Fruit fly (Drosophila melanogaster) whole organism, prepupa: ENCODE measurements around the gene sofe.

Source experiments
- CG10631 ChIP-seq: fragments of 200-800 bp; sonication (Bioruptor generic); optimal IDR thresholded peaks from 2 replicates; lab custom pipeline; 2016; ENCODE audit warnings: missing biosample characterization, missing genetic modification characterization
- CG10669 ChIP-seq: fragments of 200-800 bp; sonication (Bioruptor generic); optimal IDR thresholded peaks from 3 replicates; lab custom pipeline; 2018; ENCODE audit warnings: missing biosample characterization, mild to moderate bottlenecking, missing genetic modification characterization, moderate library complexity
- CG1621 ChIP-seq: fragments of 200-800 bp; sonication (Bioruptor generic); optimal IDR thresholded peaks from 3 replicates; lab custom pipeline; 2018; ENCODE audit warnings: missing biosample characterization, mild to moderate bottlenecking, missing genetic modification characterization
- CG16779 ChIP-seq: fragments of 200-800 bp; sonication (Bioruptor generic); optimal IDR thresholded peaks from 3 replicates; lab custom pipeline; 2017; ENCODE audit warnings: missing biosample characterization, mild to moderate bottlenecking, missing genetic modification characterization
- CG3032 ChIP-seq: fragments of 200-800 bp; optimal IDR thresholded peaks from 2 replicates; lab custom pipeline; 2019; ENCODE audit warnings: missing biosample characterization, mild to moderate bottlenecking, missing genetic modification characterization, moderate library complexity
- CG31627 ChIP-seq: fragments of 200-800 bp; sonication (Bioruptor generic); optimal IDR thresholded peaks from 3 replicates; lab custom pipeline; 2016; ENCODE audit warnings: missing biosample characterization, missing genetic modification characterization
- CG32006 ChIP-seq: fragments of 200-800 bp; sonication (Bioruptor generic); optimal IDR thresholded peaks from 3 replicates; lab custom pipeline; 2017; ENCODE audit warnings: missing biosample characterization, mild to moderate bottlenecking, missing genetic modification characterization
- CG34406 ChIP-seq: fragments of 200-800 bp; sonication (Bioruptor generic); optimal IDR thresholded peaks from 3 replicates; lab custom pipeline; 2016; ENCODE audit warnings: missing biosample characterization, missing genetic modification characterization
- CG3919 ChIP-seq: fragments of 200-800 bp; sonication (Bioruptor generic); optimal IDR thresholded peaks from 3 replicates; lab custom pipeline; 2016; ENCODE audit warnings: missing biosample characterization, missing genetic modification characterization
- CG4318 ChIP-seq: fragments of 200-800 bp; sonication (Bioruptor generic); optimal IDR thresholded peaks from 3 replicates; lab custom pipeline; 2017; ENCODE audit warnings: missing biosample characterization, mild to moderate bottlenecking, missing genetic modification characterization
- CG6163 ChIP-seq: fragments of 200-800 bp; sonication (Bioruptor generic); IDR thresholded peaks from 3 replicates; pipeline ENCODE4 v1.3.6; 2022; ENCODE audit warnings: missing biosample characterization, missing genetic modification characterization
- CG6276 ChIP-seq: fragments of 200-800 bp; sonication (Bioruptor generic); optimal IDR thresholded peaks from 2 replicates; lab custom pipeline; 2017; ENCODE audit warnings: missing biosample characterization, mild to moderate bottlenecking, missing genetic modification characterization
- CG6792 ChIP-seq: fragments of 200-800 bp; sonication (Bioruptor generic); optimal IDR thresholded peaks from 3 replicates; lab custom pipeline; 2016; ENCODE audit warnings: missing biosample characterization, missing genetic modification characterization
- CG6854 ChIP-seq: fragments of 200-800 bp; sonication (Bioruptor generic); optimal IDR thresholded peaks from 2 replicates; lab custom pipeline; 2017; ENCODE audit warnings: missing biosample characterization, mild to moderate bottlenecking, missing genetic modification characterization
- CG8632 ChIP-seq: fragments of 200-800 bp; sonication (Bioruptor generic); optimal IDR thresholded peaks from 3 replicates; lab custom pipeline; 2016; ENCODE audit warnings: missing biosample characterization, missing genetic modification characterization
- Eip75B ChIP-seq: fragments of 200-800 bp; sonication (Bioruptor generic); optimal IDR thresholded peaks from 3 replicates; lab custom pipeline; 2016; ENCODE audit warnings: missing biosample characterization, missing genetic modification characterization
- Eip78C ChIP-seq: fragments of 200-800 bp; sonication (Bioruptor generic); peaks from one replicate; lab custom pipeline; 2016; ENCODE audit warnings: missing biosample characterization, missing genetic modification characterization
- Ets21C ChIP-seq: fragments of 200-800 bp; sonication (Bioruptor generic); optimal IDR thresholded peaks from 3 replicates; lab custom pipeline; 2016; ENCODE audit warnings: missing biosample characterization, missing genetic modification characterization
- Ets96B ChIP-seq: fragments of 200-800 bp; optimal IDR thresholded peaks from 2 replicates; lab custom pipeline; 2019; ENCODE audit warnings: missing biosample characterization, mild to moderate bottlenecking, missing genetic modification characterization, moderate library complexity
- Gug ChIP-seq: fragments of 200-800 bp; sonication (Bioruptor generic); IDR thresholded peaks from 2 replicates; pipeline ENCODE4 v1.3.6; 2022; ENCODE audit warnings: missing biosample characterization, missing genetic modification characterization
- Hr39 ChIP-seq: fragments of 200-800 bp; sonication (Bioruptor generic); optimal IDR thresholded peaks from 2 replicates; lab custom pipeline; 2016; ENCODE audit warnings: missing biosample characterization, missing genetic modification characterization
- Lpt ChIP-seq: fragments of 200-800 bp; sonication (Bioruptor generic); optimal IDR thresholded peaks from 3 replicates; lab custom pipeline; 2016; ENCODE audit warnings: missing biosample characterization, missing genetic modification characterization
- Met ChIP-seq: fragments of 200-800 bp; sonication (Bioruptor generic); optimal IDR thresholded peaks from 3 replicates; lab custom pipeline; 2016; ENCODE audit warnings: missing biosample characterization, missing genetic modification characterization
- OdsH ChIP-seq: fragments of 200-800 bp; sonication (Bioruptor generic); optimal IDR thresholded peaks from 3 replicates; lab custom pipeline; 2016; ENCODE audit warnings: missing biosample characterization, missing genetic modification characterization
- Smox ChIP-seq: fragments of 200-800 bp; sonication (Bioruptor generic); optimal IDR thresholded peaks from 3 replicates; lab custom pipeline; 2016; ENCODE audit warnings: missing biosample characterization, missing genetic modification characterization
- Sox102F ChIP-seq: fragments of 200-800 bp; sonication (Bioruptor generic); optimal IDR thresholded peaks from 2 replicates; lab custom pipeline; 2016; ENCODE audit warnings: missing biosample characterization, mild to moderate bottlenecking, missing genetic modification characterization
- Sox14 ChIP-seq: fragments of 200-800 bp; sonication (Bioruptor generic); optimal IDR thresholded peaks from 3 replicates; lab custom pipeline; 2016; ENCODE audit warnings: missing biosample characterization, missing genetic modification characterization
- achi ChIP-seq: fragments of 200-800 bp; sonication (Bioruptor generic); optimal IDR thresholded peaks from 3 replicates; lab custom pipeline; 2016; ENCODE audit warnings: missing biosample characterization, missing genetic modification characterization
- acj6 ChIP-seq: fragments of 200-800 bp; sonication (Bioruptor generic); optimal IDR thresholded peaks from 3 replicates; lab custom pipeline; 2016; ENCODE audit warnings: missing biosample characterization, missing genetic modification characterization
- cyc ChIP-seq: fragments of 200-800 bp; sonication (Bioruptor generic); optimal IDR thresholded peaks from 3 replicates; lab custom pipeline; 2016; ENCODE audit warnings: missing biosample characterization, missing genetic modification characterization
- dsx ChIP-seq: fragments of 200-800 bp; optimal IDR thresholded peaks from 3 replicates; lab custom pipeline; 2019; ENCODE audit warnings: missing biosample characterization, mild to moderate bottlenecking, missing genetic modification characterization, moderate library complexity; ENCODE audit not compliant: poor library complexity, severe bottlenecking
- eg ChIP-seq: fragments of 200-800 bp; sonication (Bioruptor generic); IDR thresholded peaks from 3 replicates; pipeline ENCODE4 v1.3.6; 2022; ENCODE audit warnings: missing biosample characterization, missing genetic modification characterization
- esn ChIP-seq: fragments of 200-800 bp; sonication (Bioruptor generic); optimal IDR thresholded peaks from 2 replicates; lab custom pipeline; 2016; ENCODE audit warnings: missing biosample characterization, mild to moderate bottlenecking, missing genetic modification characterization, moderate library complexity
- fd85E ChIP-seq: fragments of 200-800 bp; sonication (Bioruptor generic); optimal IDR thresholded peaks from 3 replicates; lab custom pipeline; 2016; ENCODE audit warnings: missing biosample characterization, missing genetic modification characterization
- fkh ChIP-seq: fragments of 200-800 bp; sonication (Bioruptor generic); optimal IDR thresholded peaks from 3 replicates; lab custom pipeline; 2017; ENCODE audit warnings: missing biosample characterization, mild to moderate bottlenecking, missing genetic modification characterization, moderate library complexity
- lz ChIP-seq: fragments of 200-800 bp; sonication (Bioruptor generic); optimal IDR thresholded peaks from 3 replicates; lab custom pipeline; 2016; ENCODE audit warnings: missing biosample characterization, missing genetic modification characterization
- net ChIP-seq: fragments of 200-800 bp; sonication (Bioruptor generic); optimal IDR thresholded peaks from 3 replicates; lab custom pipeline; 2016; ENCODE audit warnings: missing biosample characterization, missing genetic modification characterization
- pdm3 ChIP-seq: fragments of 200-800 bp; sonication (Bioruptor generic); optimal IDR thresholded peaks from 3 replicates; lab custom pipeline; 2016; ENCODE audit warnings: missing biosample characterization, missing genetic modification characterization
- ss ChIP-seq, 2 experiments: fragments of 200-800 bp; sonication (Bioruptor generic); optimal IDR thresholded peaks; 2 replicates in 1 of 2; 3 replicates in 1 of 2; lab custom pipeline; 2017 to 2018; ENCODE audit warnings: mild to moderate bottlenecking in 2 of 2, missing biosample characterization in 2 of 2, missing genetic modification characterization in 2 of 2, moderate library complexity in 1 of 2
- svp ChIP-seq: fragments of 200-800 bp; sonication (Bioruptor generic); peaks from one replicate; lab custom pipeline; 2016; ENCODE audit warnings: missing biosample characterization, missing genetic modification characterization
- topi ChIP-seq: fragments of 200-800 bp; sonication (Bioruptor generic); optimal IDR thresholded peaks from 3 replicates; lab custom pipeline; 2016; ENCODE audit warnings: missing biosample characterization, missing genetic modification characterization
- vri ChIP-seq: fragments of 200-800 bp; sonication (Bioruptor generic); optimal IDR thresholded peaks from 3 replicates; lab custom pipeline; 2016; ENCODE audit warnings: missing biosample characterization, mild to moderate bottlenecking, missing genetic modification characterization

sofe gene

DNA sequence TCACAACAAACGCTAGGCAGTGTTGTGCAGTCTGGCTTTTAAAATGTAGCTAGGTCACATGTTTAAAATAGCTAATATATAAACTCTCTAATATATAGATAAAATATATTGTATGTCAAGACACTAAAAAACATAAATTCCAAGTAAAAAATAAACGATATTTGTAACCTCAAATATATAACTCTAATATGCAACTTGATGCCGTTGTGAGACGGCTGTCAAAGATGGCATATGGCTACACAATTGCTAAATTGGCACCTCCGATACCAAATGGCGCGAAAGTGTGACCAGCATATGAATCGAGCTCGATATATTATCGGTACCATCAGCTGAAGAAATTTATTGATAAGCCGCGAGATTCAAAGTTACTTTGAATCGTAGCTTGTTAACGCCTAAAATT lies 42.0 kb upstream of the sofe start, which contains the start of gene CG1582 (continued):
- no peak for TF ChIP-seq CG32006
- TF ChIP-seq CG4318 (GFP tag; lab: Kevin White, UChicago) = no peak
- no peak for TF ChIP-seq Lpt (GFP tag; lab: Kevin White, UChicago)
- TF ChIP-seq CG10669 (GFP tag; lab: Kevin White, UChicago) = no peak
- TF ChIP-seq pdm3 = no peak
- TF ChIP-seq cyc (GFP tag; lab: Kevin White, UChicago) = no peak

DNA sequence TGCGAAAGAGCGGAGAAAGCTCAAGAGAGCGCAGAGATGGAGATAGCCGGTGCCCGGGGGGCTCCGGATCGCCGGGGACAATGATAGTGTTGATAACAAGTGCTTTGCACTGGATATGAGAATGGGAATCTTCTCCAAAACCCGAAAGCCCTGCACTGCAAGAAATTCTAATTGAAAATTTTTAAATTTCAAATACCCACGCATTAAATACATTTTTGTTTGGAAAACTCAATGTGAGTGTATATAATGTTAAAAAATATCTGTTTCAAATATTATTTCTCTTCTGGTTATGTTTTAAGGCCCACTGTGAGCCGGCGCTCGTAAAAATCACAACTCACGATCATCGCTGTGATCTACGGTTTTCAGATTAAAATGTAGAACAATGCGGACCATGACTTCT lies 36.0 kb upstream of the sofe start:
- peak; percentile 82 for TF ChIP-seq Eip78C (GFP tag; lab: Kevin White, UChicago)
- peak; percentile 21 for TF ChIP-seq CG31627
- TF ChIP-seq acj6 (GFP tag; lab: Kevin White, UChicago) = peak; percentile 28
- peak; percentile 38; the same call in 1 of the 3 replicates for TF ChIP-seq eg (GFP tag; lab: Robert Waterston, UW)
- TF ChIP-seq Eip75B = peak; percentile 39
- peak; percentile 27 for TF ChIP-seq CG32006
- TF ChIP-seq Gug (GFP tag; lab: Robert Waterston, UW) = no peak
- TF ChIP-seq fd85E (GFP tag; lab: Kevin White, UChicago) = no peak
- TF ChIP-seq dsx = no peak
- TF ChIP-seq CG1621 (tag; lab: Kevin White, UChicago) = no peak
- TF ChIP-seq topi = peak; percentile 34
- TF ChIP-seq svp = peak; percentile 86
- no peak for TF ChIP-seq CG10631 (GFP tag; lab: Kevin White, UChicago)
- TF ChIP-seq CG6276 (GFP tag; lab: Kevin White, UChicago) = no peak
- peak; percentile 22 for TF ChIP-seq lz (GFP tag; lab: Kevin White, UChicago)
- TF ChIP-seq Sox14 (GFP tag; lab: Kevin White, UChicago) = peak; percentile 24
- TF ChIP-seq pdm3 = peak; percentile 38
- TF ChIP-seq CG6792 = peak; percentile 8
- TF ChIP-seq Met (GFP tag; lab: Kevin White, UChicago) = peak; percentile 33
- TF ChIP-seq CG8632 (GFP tag; lab: Kevin White, UChicago) = no peak
- TF ChIP-seq esn (GFP tag; lab: Kevin White, UChicago) = peak; percentile 39
- no peak for TF ChIP-seq cyc (GFP tag; lab: Kevin White, UChicago)
- no peak for TF ChIP-seq ss (GFP tag; optimal IDR thresholded peaks at IDR 0.05; lab: Kevin White, UChicago)
- TF ChIP-seq CG34406 = no peak
- peak; percentile 32 for TF ChIP-seq Hr39 (GFP tag; lab: Kevin White, UChicago)
- TF ChIP-seq Ets21C = no peak
- TF ChIP-seq Smox (GFP tag; lab: Kevin White, UChicago) = peak; percentile 34
- TF ChIP-seq CG4318 (GFP tag; lab: Kevin White, UChicago) = no peak
- peak; percentile 1 for TF ChIP-seq CG3919 (GFP tag; lab: Kevin White, UChicago)
- TF ChIP-seq Lpt (GFP tag; lab: Kevin White, UChicago) = no peak
- TF ChIP-seq OdsH (GFP tag; lab: Kevin White, UChicago) = peak; percentile 30
- no peak for TF ChIP-seq achi (GFP tag; lab: Kevin White, UChicago)
- peak; percentile 14 for TF ChIP-seq CG3032 (tag; lab: Kevin White, UChicago)
- TF ChIP-seq Ets96B (tag; lab: Kevin White, UChicago) = peak; percentile 21
- peak; percentile 61 for TF ChIP-seq Sox102F
- no peak for TF ChIP-seq CG16779 (tag; lab: Kevin White, UChicago)
- TF ChIP-seq, all 60 proteins: peak for 21

DNA sequence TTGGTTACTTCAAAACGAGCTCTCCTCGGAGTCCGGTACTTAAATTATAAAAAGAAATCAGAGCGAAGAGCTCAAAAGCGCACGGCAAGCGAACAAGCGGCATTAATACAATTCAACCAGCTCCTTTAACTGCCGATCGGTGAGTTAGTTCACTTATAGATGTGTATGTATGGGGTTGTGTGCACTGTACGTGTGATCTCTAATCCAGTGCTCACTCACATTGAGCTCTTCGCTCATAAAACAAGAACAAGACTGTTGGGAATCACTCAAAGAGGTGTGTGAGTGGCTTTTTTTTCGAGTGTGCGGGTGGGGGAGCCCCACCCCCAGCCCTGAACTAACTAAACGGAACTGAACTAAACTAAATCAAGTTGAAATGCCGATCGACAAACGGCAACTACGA lies 33.9 kb upstream of the sofe start, which contains the start of gene Ork1:
TSS of gene Ork1 (minus strand) at position 101 of the 400 bp plus-strand sequence.
- TF ChIP-seq CG6854 (GFP tag; lab: Kevin White, UChicago) (no peak), fkh (GFP tag; lab: Kevin White, UChicago) (no peak), vri (GFP tag; lab: Kevin White, UChicago) (no peak), esn (GFP tag; lab: Kevin White, UChicago) (no peak), dsx (no peak), Sox14 (GFP tag; lab: Kevin White, UChicago) (no peak), Met (GFP tag; lab: Kevin White, UChicago) (no peak), CG6276 (GFP tag; lab: Kevin White, UChicago) (no peak), CG3919 (GFP tag; lab: Kevin White, UChicago) (no peak), CG6163 (no peak), CG3032 (tag; lab: Kevin White, UChicago) (no peak), net (no peak)
